Fruit fly (Drosophila melanogaster): ENCODE data around the gene Tep4.

dm6 chr2L:19526844-19527243 lies 21.5 kb upstream of the Tep4 start:
- TF ChIP-seq Dll (optimal IDR thresholded peaks at IDR 0.05) (no peak), CG8478 (optimal IDR thresholded peaks at IDR 0.05) (no peak), psq (optimal IDR thresholded peaks at IDR 0.05) (no peak), EcR (GFP tag; optimal IDR thresholded peaks at IDR 0.05) (no peak), pan (optimal IDR thresholded peaks at IDR 0.05) (no peak), usp (GFP tag; optimal IDR thresholded peaks at IDR 0.05) (no peak)

Data from whole organism.